Worm (Caenorhabditis elegans): Measurements from ENCODE around the gene CD4.8.

DNA sequence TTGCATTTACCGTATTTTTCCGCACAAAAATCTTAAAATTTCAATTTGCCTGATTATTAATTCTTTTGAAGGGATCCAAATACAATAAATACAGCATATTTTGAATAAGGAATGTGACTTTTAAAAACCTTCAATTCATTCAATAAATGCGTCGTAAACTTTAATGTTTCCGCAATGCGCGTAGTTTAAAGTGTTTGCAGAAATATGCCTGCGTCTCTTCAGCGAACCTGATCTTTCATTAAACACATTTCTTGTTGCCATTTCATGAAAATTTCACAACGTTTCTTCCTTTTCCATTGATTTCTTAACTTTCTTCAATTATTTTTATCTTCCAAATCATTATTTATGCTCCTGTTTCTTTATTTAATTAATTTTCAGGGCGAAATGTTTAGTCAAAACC is 8.8 kb downstream of the CD4.8 start, which contains the start of gene vps-37:
- TF ChIP-seq nhr-12 (tag; optimal IDR thresholded peaks at IDR 0.05) = no peak
- TF ChIP-seq nhr-237 (tag; optimal IDR thresholded peaks at IDR 0.05) = peak; percentile 70
